Worm (Caenorhabditis elegans): ENCODE measurements around the gene Y116A8C.24.

- TF ChIP-seq ama-1 (optimal IDR thresholded peaks at IDR 0.05): no peak
- TF ChIP-seq ama-1 (GFP tag; optimal IDR thresholded peaks at IDR 0.05): no peak
- TF ChIP-seq lin-26 (GFP tag; IDR thresholded peaks at IDR 0.05): no peak
- no peak for TF ChIP-seq Y95B8A.8 (GFP tag; IDR thresholded peaks at IDR 0.05)
- TF ChIP-seq mxl-1 (tag; optimal IDR thresholded peaks at IDR 0.05): no peak
- TF ChIP-seq hsf-1 (GFP tag; IDR thresholded peaks at IDR 0.05): no peak
- no peak for TF ChIP-seq dox-1 (GFP tag; IDR thresholded peaks at IDR 0.05)
- no peak for TF ChIP-seq atf-7 (tag; optimal IDR thresholded peaks at IDR 0.05)
- no peak for TF ChIP-seq tbx-9 (tag; optimal IDR thresholded peaks at IDR 0.05; ENCODE audit: borderline replicate concordance)
- peak; percentile 4 for TF ChIP-seq snpc-4 (GFP tag; optimal IDR thresholded peaks at IDR 0.05)
- no peak for TF ChIP-seq snpc-4 (tag; optimal IDR thresholded peaks at IDR 0.05)
- no peak for TF ChIP-seq efl-1 (GFP tag; optimal IDR thresholded peaks at IDR 0.05)
Observed at ce11 chrIV:17096168-17096567, 25.5 kb upstream of the Y116A8C.24 start, which contains the start of gene Y116A8C.27.
